Worm (Caenorhabditis elegans) whole organism, young adult: ENCODE data around the gene F44E5.1.

ENCODE experiments used
- F49E8.2 ChIP-seq: sonication (generic microtip); optimal IDR thresholded peaks from 3 replicates; lab custom pipeline; 2017; ENCODE audit warnings: missing genetic modification characterization, mild to moderate bottlenecking, missing compliant biosample characterization, antibody characterized with exemption, moderate library complexity; ENCODE audit not compliant: insufficient read depth
- Y67H2A.10 ChIP-seq: fragments of 200-800 bp; sonication (Bioruptor generic); conservative IDR thresholded peaks from 2 replicates; pipeline ENCODE4 v1.3.6; 2022; ENCODE audit warnings: missing genetic modification reagents, missing genetic modification characterization, missing compliant biosample characterization
- ets-4 ChIP-seq: fragments of 200-800 bp; sonication (Bioruptor generic); optimal IDR thresholded peaks from 2 replicates; lab custom pipeline; 2018; ENCODE audit warnings: mild to moderate bottlenecking, missing genetic modification characterization, missing compliant biosample characterization
- lin-40 ChIP-seq: sonication (generic microtip); optimal IDR thresholded peaks from 2 replicates; lab custom pipeline; 2016; ENCODE audit warnings: missing genetic modification characterization, mild to moderate bottlenecking, missing compliant biosample characterization, missing genotype, missing genetic modification reagents
- unc-130 ChIP-seq: sonication (generic microtip); optimal IDR thresholded peaks from 2 replicates; lab custom pipeline; 2016; ENCODE audit warnings: missing genetic modification reagents, missing genetic modification characterization, missing compliant biosample characterization

ce11 chrII:11774218-11774617, at the start of gene F44E5.1:
- no peak for TF ChIP-seq F49E8.2 (tag; lab: Kevin White, UChicago)
- no peak for TF ChIP-seq Y67H2A.10 (GFP tag; lab: Robert Waterston, UW)
- TF ChIP-seq ets-4, result no peak
- no peak for TF ChIP-seq lin-40 (tag; lab: Kevin White, UChicago)
- no peak for TF ChIP-seq unc-130 (GFP tag; lab: Kevin White, UChicago)
